Worm (Caenorhabditis elegans): Measurements from ENCODE around the gene nhr-80.

- TF ChIP-seq unc-62 (GFP tag; optimal IDR thresholded peaks at IDR 0.05), result no peak
- TF ChIP-seq lin-13 (tag; optimal IDR thresholded peaks at IDR 0.05), result no peak
- TF ChIP-seq elt-3 (tag; optimal IDR thresholded peaks at IDR 0.05), result no peak
- TF ChIP-seq unc-39 (tag; optimal IDR thresholded peaks at IDR 0.05), result no peak
- TF ChIP-seq ceh-39 (tag; optimal IDR thresholded peaks at IDR 0.05), result no peak
- TF ChIP-seq ceh-83 (GFP tag; optimal IDR thresholded peaks at IDR 0.05), result no peak
- TF ChIP-seq nhr-28 (tag; optimal IDR thresholded peaks at IDR 0.05), result no peak
- no peak for TF ChIP-seq snpc-4 (tag; optimal IDR thresholded peaks at IDR 0.05)
- no peak for TF ChIP-seq hlh-1 (tag; optimal IDR thresholded peaks at IDR 0.05)
- TF ChIP-seq lin-32 (GFP tag; optimal IDR thresholded peaks at IDR 0.05), result no peak
- TF ChIP-seq sem-2 (GFP tag; optimal IDR thresholded peaks at IDR 0.05), result no peak
- no peak for TF ChIP-seq lsy-2 (tag; optimal IDR thresholded peaks at IDR 0.05)
- no peak for TF ChIP-seq ztf-11 (tag; optimal IDR thresholded peaks at IDR 0.05)
- TF ChIP-seq mab-5 (tag; optimal IDR thresholded peaks at IDR 0.05), result no peak
Observed at ce11 chrIII:51622-52021, 37.0 kb upstream of the nhr-80 start.

All from whole organism, mixed stage, embryonic.